In genomic region chr3R:20555023-20555422, dm6 we compare ENCODE assay signal across 1 fruit fly cellular context.
TF ChIP-seq lines count a peak whose summit lies in the region.

No protein-coding gene starts in this region.

TF ChIP-seq in whole organism, embryonic, 481 proteins besides CTCF, POLR2A, EP300 and RAD21 (continued from another document):
- peak; percentile 64 for TF ChIP-seq nmo (GFP tag; optimal IDR thresholded peaks at IDR 0.05; lab: Kevin White, UChicago)
- TF ChIP-seq CG9876 (GFP tag; optimal IDR thresholded peaks at IDR 0.05; lab: Kevin White, UChicago) = no peak
- TF ChIP-seq PHDP (tag; optimal IDR thresholded peaks at IDR 0.05; lab: Kevin White, UChicago) = peak; percentile 2
- TF ChIP-seq CG2889 (GFP tag; IDR thresholded peaks at IDR 0.05; lab: Robert Waterston, UW) = no peak
- TF ChIP-seq CG5245 (GFP tag; optimal IDR thresholded peaks at IDR 0.05; lab: Kevin White, UChicago) = no peak
- TF ChIP-seq Atf-2 (GFP tag; optimal IDR thresholded peaks at IDR 0.05; lab: Kevin White, UChicago) = no peak
- no peak for TF ChIP-seq Nf-YA (GFP tag; IDR thresholded peaks at IDR 0.05; lab: Robert Waterston, UW)
- no peak for TF ChIP-seq Chrac-16 (GFP tag; optimal IDR thresholded peaks at IDR 0.05; lab: Kevin White, UChicago)
- TF ChIP-seq eyg (GFP tag; optimal IDR thresholded peaks at IDR 0.05; lab: Kevin White, UChicago) = no peak
- TF ChIP-seq grn (GFP tag; optimal IDR thresholded peaks at IDR 0.05; lab: Kevin White, UChicago) = peak; percentile 41
- peak; percentile 86 for TF ChIP-seq CG32532 (GFP tag; IDR thresholded peaks at IDR 0.05; lab: Robert Waterston, UW)
- TF ChIP-seq sens (GFP tag; lab: Kevin White, UChicago) = peak; percentile 88
- TF ChIP-seq CG10543 (GFP tag; optimal IDR thresholded peaks at IDR 0.05; lab: Kevin White, UChicago) = no peak
- TF ChIP-seq CG14710 (tag; optimal IDR thresholded peaks at IDR 0.05; lab: Kevin White, UChicago) = no peak
- no peak for TF ChIP-seq ewg (GFP tag; optimal IDR thresholded peaks at IDR 0.05; lab: Kevin White, UChicago)
- peak; percentile 23 for TF ChIP-seq CG30403 (GFP tag; optimal IDR thresholded peaks at IDR 0.05; lab: Kevin White, UChicago)
- TF ChIP-seq zen (tag; optimal IDR thresholded peaks at IDR 0.05; lab: Kevin White, UChicago) = no peak
- peak; percentile 23 for TF ChIP-seq sqz (GFP tag; optimal IDR thresholded peaks at IDR 0.05; lab: Kevin White, UChicago)
- no peak for TF ChIP-seq sd (tag; optimal IDR thresholded peaks at IDR 0.05; lab: Kevin White, UChicago)
- no peak for TF ChIP-seq CG3065 (GFP tag; optimal IDR thresholded peaks at IDR 0.05; lab: Kevin White, UChicago)
- TF ChIP-seq bbx (GFP tag; IDR thresholded peaks at IDR 0.05; lab: Robert Waterston, UW; ENCODE audit: partially characterized antibody) = 0 out of 2 replicates have a peak, but pooled peaks have one; percentile 11
- no peak for TF ChIP-seq dm (GFP tag; optimal IDR thresholded peaks at IDR 0.05; lab: Kevin White, UChicago)
- no peak for TF ChIP-seq CG8089 (GFP tag; optimal IDR thresholded peaks at IDR 0.05; lab: Kevin White, UChicago)
- TF ChIP-seq CG7839 (tag; optimal IDR thresholded peaks at IDR 0.05; lab: Kevin White, UChicago) = peak; percentile 82
- TF ChIP-seq Doc2 (GFP tag; IDR thresholded peaks at IDR 0.05; lab: Robert Waterston, UW) = no peak
- TF ChIP-seq gro (GFP tag; optimal IDR thresholded peaks at IDR 0.05; lab: Kevin White, UChicago) = peak; percentile 81
- TF ChIP-seq CG1602 (GFP tag; optimal IDR thresholded peaks at IDR 0.05; lab: Kevin White, UChicago) = no peak
- peak; percentile 62 for TF ChIP-seq CG17829 (tag; optimal IDR thresholded peaks at IDR 0.05; lab: Kevin White, UChicago)
- no peak for TF ChIP-seq CG3838 (GFP tag; optimal IDR thresholded peaks at IDR 0.05; lab: Kevin White, UChicago)
- no peak for TF ChIP-seq CG17802 (tag; optimal IDR thresholded peaks at IDR 0.05; lab: Kevin White, UChicago)
- TF ChIP-seq E2f2 (GFP tag; IDR thresholded peaks at IDR 0.05; lab: Robert Waterston, UW) = no peak
- no peak for TF ChIP-seq ftz-f1 (GFP tag; optimal IDR thresholded peaks at IDR 0.05; lab: Kevin White, UChicago)
- peak; percentile 47; the same call in 1 of the 3 replicates for TF ChIP-seq CG11560 (tag; IDR thresholded peaks at IDR 0.05; lab: Robert Waterston, UW)
- TF ChIP-seq Antp (GFP tag; optimal IDR thresholded peaks at IDR 0.05; lab: Kevin White, UChicago) = no peak
- no peak for TF ChIP-seq hb (GFP tag; IDR thresholded peaks at IDR 0.05; lab: Robert Waterston, UW; ENCODE audit: partially characterized antibody)
- TF ChIP-seq CG10147 (GFP tag; optimal IDR thresholded peaks at IDR 0.05; lab: Kevin White, UChicago) = no peak
- TF ChIP-seq prd (optimal IDR thresholded peaks at IDR 0.05; lab: Kevin White, UChicago) = no peak
- peak; percentile 64; the same call in 2 of the 3 replicates for TF ChIP-seq prd (GFP tag; IDR thresholded peaks at IDR 0.05; lab: Robert Waterston, UW)
- TF ChIP-seq nau (GFP tag; optimal IDR thresholded peaks at IDR 0.05; lab: Kevin White, UChicago) = peak; percentile 48
- TF ChIP-seq CG6765 (GFP tag; optimal IDR thresholded peaks at IDR 0.05; lab: Kevin White, UChicago) = peak; percentile 72
- peak; percentile 89 for TF ChIP-seq Med (GFP tag; lab: Kevin White, UChicago)
- peak; percentile 10 for TF ChIP-seq phol (tag; optimal IDR thresholded peaks at IDR 0.05; lab: Kevin White, UChicago)
- TF ChIP-seq CG18011 (GFP tag; optimal IDR thresholded peaks at IDR 0.05; lab: Kevin White, UChicago) = no peak
- TF ChIP-seq CG12769 (tag; optimal IDR thresholded peaks at IDR 0.05; lab: Kevin White, UChicago) = no peak
- TF ChIP-seq CG7357 (GFP tag; IDR thresholded peaks at IDR 0.05; lab: Robert Waterston, UW) = no peak
- no peak for TF ChIP-seq ato (GFP tag; IDR thresholded peaks at IDR 0.05; lab: Robert Waterston, UW; ENCODE audit: partially characterized antibody)
- no peak for TF ChIP-seq Hr3 (GFP tag; optimal IDR thresholded peaks at IDR 0.05; lab: Kevin White, UChicago)
- TF ChIP-seq BtbVII (GFP tag; optimal IDR thresholded peaks at IDR 0.05; lab: Kevin White, UChicago) = peak; percentile 81
- TF ChIP-seq CG4707 (GFP tag; optimal IDR thresholded peaks at IDR 0.05; lab: Kevin White, UChicago) = no peak
- peak; percentile 82 for TF ChIP-seq CG17361 (GFP tag; IDR thresholded peaks at IDR 0.05; lab: Robert Waterston, UW)
- peak; percentile 7 for TF ChIP-seq CG1792 (GFP tag; optimal IDR thresholded peaks at IDR 0.05; lab: Kevin White, UChicago)
- no peak for TF ChIP-seq peb (GFP tag; IDR thresholded peaks at IDR 0.05; lab: Robert Waterston, UW)
- TF ChIP-seq lab (GFP tag; optimal IDR thresholded peaks at IDR 0.05; lab: Kevin White, UChicago) = peak; percentile 89
- peak; percentile 45 for TF ChIP-seq CG17359 (tag; optimal IDR thresholded peaks at IDR 0.05; lab: Kevin White, UChicago)
- TF ChIP-seq Dek (tag; optimal IDR thresholded peaks at IDR 0.05; lab: Kevin White, UChicago) = peak; percentile 41
- TF ChIP-seq pros (GFP tag; optimal IDR thresholded peaks at IDR 0.05; lab: Kevin White, UChicago) = no peak
- peak; percentile 67 for TF ChIP-seq CG18262 (tag; optimal IDR thresholded peaks at IDR 0.05; lab: Kevin White, UChicago)
- TF ChIP-seq CG12942 (GFP tag; optimal IDR thresholded peaks at IDR 0.05; lab: Kevin White, UChicago) = no peak
- TF ChIP-seq emc (GFP tag; optimal IDR thresholded peaks at IDR 0.05; lab: Kevin White, UChicago) = peak; percentile 35
- TF ChIP-seq CG8765 (GFP tag; IDR thresholded peaks at IDR 0.05; lab: Robert Waterston, UW) = no peak
- no peak for TF ChIP-seq CG1603 (tag; optimal IDR thresholded peaks at IDR 0.05; lab: Kevin White, UChicago)
- peak; percentile 73 for TF ChIP-seq dysf (GFP tag; IDR thresholded peaks at IDR 0.05; lab: Robert Waterston, UW)
- TF ChIP-seq vfl (GFP tag; optimal IDR thresholded peaks at IDR 0.05; lab: Kevin White, UChicago) = no peak
- no peak for TF ChIP-seq CG16815 (GFP tag; optimal IDR thresholded peaks at IDR 0.05; lab: Kevin White, UChicago)
- TF ChIP-seq ems (GFP tag; optimal IDR thresholded peaks at IDR 0.05; lab: Kevin White, UChicago) = peak; percentile 57
- no peak for TF ChIP-seq CG32767 (GFP tag; IDR thresholded peaks at IDR 0.05; lab: Robert Waterston, UW)
- peak; percentile 40; the same call in 1 of the 2 replicates for TF ChIP-seq ssp (GFP tag; IDR thresholded peaks at IDR 0.05; lab: Robert Waterston, UW)
- TF ChIP-seq CG15011 (GFP tag; optimal IDR thresholded peaks at IDR 0.05; lab: Kevin White, UChicago) = no peak
- TF ChIP-seq CG9932 (GFP tag; IDR thresholded peaks at IDR 0.05; lab: Robert Waterston, UW) = peak; percentile 60
- TF ChIP-seq CG4730 (GFP tag; IDR thresholded peaks at IDR 0.05; lab: Robert Waterston, UW) = peak; percentile 51
- TF ChIP-seq CG1233 (GFP tag; optimal IDR thresholded peaks at IDR 0.05; lab: Kevin White, UChicago) = peak; percentile 50
- TF ChIP-seq CG3407 (GFP tag; optimal IDR thresholded peaks at IDR 0.05; lab: Kevin White, UChicago) = no peak
- TF ChIP-seq CG11695 (GFP tag; IDR thresholded peaks at IDR 0.05; lab: Robert Waterston, UW) = peak; percentile 82
- TF ChIP-seq row (GFP tag; IDR thresholded peaks at IDR 0.05; lab: Robert Waterston, UW) = 0 out of 3 replicates have a peak, but pooled peaks have one; percentile 11
- TF ChIP-seq lmd (GFP tag; IDR thresholded peaks at IDR 0.05; lab: Robert Waterston, UW) = peak; percentile 58
- TF ChIP-seq bab2 (GFP tag; optimal IDR thresholded peaks at IDR 0.05; lab: Kevin White, UChicago) = peak; percentile 32
- TF ChIP-seq CG4854 (GFP tag; optimal IDR thresholded peaks at IDR 0.05; lab: Kevin White, UChicago) = no peak
- TF ChIP-seq CG10565 (GFP tag; optimal IDR thresholded peaks at IDR 0.05; lab: Kevin White, UChicago) = no peak
- TF ChIP-seq CG7271 (tag; optimal IDR thresholded peaks at IDR 0.05; lab: Kevin White, UChicago) = no peak
- no peak for TF ChIP-seq CG8290 (GFP tag; optimal IDR thresholded peaks at IDR 0.05; lab: Kevin White, UChicago)
- TF ChIP-seq CG8290 (tag; optimal IDR thresholded peaks at IDR 0.05; lab: Kevin White, UChicago) = no peak
- TF ChIP-seq dan (GFP tag; IDR thresholded peaks at IDR 0.05; lab: Robert Waterston, UW) = no peak
- TF ChIP-seq Nf-YC (tag; optimal IDR thresholded peaks at IDR 0.05; lab: Kevin White, UChicago) = peak; percentile 49
- TF ChIP-seq CG10431 (GFP tag; optimal IDR thresholded peaks at IDR 0.05; lab: Kevin White, UChicago) = no peak
- peak; percentile 71 for TF ChIP-seq E2f1 (GFP tag; IDR thresholded peaks at IDR 0.05; lab: Robert Waterston, UW)
- TF ChIP-seq CG4360 (GFP tag; IDR thresholded peaks at IDR 0.05; lab: Robert Waterston, UW) = no peak
- no peak for TF ChIP-seq CG2120 (GFP tag; optimal IDR thresholded peaks at IDR 0.05; lab: Kevin White, UChicago)
- TF ChIP-seq Sox100B (GFP tag; optimal IDR thresholded peaks at IDR 0.05; lab: Kevin White, UChicago) = peak; percentile 56
- peak; percentile 37; the same call in 1 of the 2 replicates for TF ChIP-seq MBD-R2 (GFP tag; IDR thresholded peaks at IDR 0.05; lab: Robert Waterston, UW)
- TF ChIP-seq CG15269 (tag; optimal IDR thresholded peaks at IDR 0.05; lab: Kevin White, UChicago) = peak; percentile 1
- no peak for TF ChIP-seq CG2129 (GFP tag; IDR thresholded peaks at IDR 0.05; lab: Robert Waterston, UW; ENCODE audit: partially characterized antibody)
- TF ChIP-seq Meics (GFP tag; optimal IDR thresholded peaks at IDR 0.05; lab: Kevin White, UChicago) = peak; percentile 14
- no peak for TF ChIP-seq fd3F (GFP tag; optimal IDR thresholded peaks at IDR 0.05; lab: Kevin White, UChicago)
- no peak for TF ChIP-seq CG10654 (GFP tag; optimal IDR thresholded peaks at IDR 0.05; lab: Kevin White, UChicago)
- no peak for TF ChIP-seq otp (GFP tag; IDR thresholded peaks at IDR 0.05; lab: Robert Waterston, UW)
- no peak for TF ChIP-seq HLH4C (GFP tag; IDR thresholded peaks at IDR 0.05; lab: Robert Waterston, UW; ENCODE audit: partially characterized antibody)
- peak; percentile 72 for TF ChIP-seq Ada2b (GFP tag; IDR thresholded peaks at IDR 0.05; lab: Robert Waterston, UW)
- no peak for TF ChIP-seq Elba2 (GFP tag; optimal IDR thresholded peaks at IDR 0.05; lab: Kevin White, UChicago)
- TF ChIP-seq Camta (GFP tag; optimal IDR thresholded peaks at IDR 0.05; lab: Kevin White, UChicago) = no peak
- peak; percentile 85 for TF ChIP-seq sug (tag; optimal IDR thresholded peaks at IDR 0.05; lab: Kevin White, UChicago)
- TF ChIP-seq CG3726 (GFP tag; IDR thresholded peaks at IDR 0.05; lab: Robert Waterston, UW) = 0 out of 3 replicates have a peak, but pooled peaks have one; percentile 41
- TF ChIP-seq CG9727 (GFP tag; optimal IDR thresholded peaks at IDR 0.05; lab: Kevin White, UChicago) = peak; percentile 41
- no peak for TF ChIP-seq CG17186 (GFP tag; optimal IDR thresholded peaks at IDR 0.05; lab: Kevin White, UChicago)
